Fruit fly (Drosophila melanogaster) whole organism, pupa: ENCODE data around the gene CG8132.

ENCODE experiments used
- CG10348 ChIP-seq: fragments of 200-800 bp; sonication (Bioruptor generic); IDR thresholded peaks from 2 replicates; pipeline ENCODE4 v1.3.6; 2022; ENCODE audit warnings: missing biosample characterization, missing genetic modification characterization
- CG12605 ChIP-seq: fragments of 200-800 bp; sonication (Bioruptor generic); IDR thresholded peaks from 2 replicates; pipeline ENCODE4 v1.3.6; 2022; ENCODE audit warnings: missing biosample characterization, missing genetic modification characterization
- CG13204 ChIP-seq: fragments of 200-800 bp; sonication (Bioruptor generic); optimal IDR thresholded peaks from 2 replicates; lab custom pipeline; 2018; ENCODE audit warnings: missing biosample characterization, mild to moderate bottlenecking, missing genetic modification characterization, moderate library complexity
- CG14655 ChIP-seq: fragments of 200-800 bp; sonication (Bioruptor generic); optimal IDR thresholded peaks from 3 replicates; lab custom pipeline; 2017; ENCODE audit warnings: mild to moderate bottlenecking, missing biosample characterization, missing genetic modification reagents, missing genetic modification characterization
- CG15710 ChIP-seq: fragments of 200-800 bp; sonication (Bioruptor generic); optimal IDR thresholded peaks from 2 replicates; lab custom pipeline; 2018; ENCODE audit warnings: missing biosample characterization, mild to moderate bottlenecking, missing genetic modification characterization, moderate library complexity
- CG17806 ChIP-seq: fragments of 200-800 bp; sonication (Bioruptor generic); optimal IDR thresholded peaks from 2 replicates; lab custom pipeline; 2018; ENCODE audit warnings: missing biosample characterization, mild to moderate bottlenecking, missing genetic modification characterization, moderate library complexity
- CG32121 ChIP-seq: fragments of 200-800 bp; sonication (Bioruptor generic); IDR thresholded peaks from 2 replicates; pipeline ENCODE4 v1.3.6; 2022; ENCODE audit warnings: missing biosample characterization, missing genetic modification characterization
- CG34367 ChIP-seq: fragments of 200-800 bp; sonication (Bioruptor generic); optimal IDR thresholded peaks from 2 replicates; lab custom pipeline; 2018; ENCODE audit warnings: missing biosample characterization, mild to moderate bottlenecking, missing genetic modification characterization
- CG4496 ChIP-seq: fragments of 200-800 bp; sonication (Bioruptor generic); IDR thresholded peaks from 3 replicates; pipeline ENCODE4 v1.3.6; 2022; ENCODE audit warnings: missing biosample characterization, missing genetic modification characterization
- CG8159 ChIP-seq: fragments of 200-800 bp; sonication (Bioruptor generic); optimal IDR thresholded peaks from 3 replicates; lab custom pipeline; 2018; ENCODE audit warnings: missing biosample characterization, mild to moderate bottlenecking, missing genetic modification characterization, moderate library complexity
- CG8301 ChIP-seq: fragments of 200-800 bp; sonication (Bioruptor generic); optimal IDR thresholded peaks from 2 replicates; lab custom pipeline; 2018; ENCODE audit warnings: missing biosample characterization, mild to moderate bottlenecking, missing genetic modification characterization
- CG9948 ChIP-seq: fragments of 200-800 bp; sonication (Bioruptor generic); optimal IDR thresholded peaks from 2 replicates; lab custom pipeline; 2018; ENCODE audit warnings: missing biosample characterization, mild to moderate bottlenecking, missing genetic modification characterization, moderate library complexity
- D1 ChIP-seq: fragments of 200-800 bp; sonication (Bioruptor generic); optimal IDR thresholded peaks from 2 replicates; lab custom pipeline; 2018; ENCODE audit warnings: missing biosample characterization, mild to moderate bottlenecking, missing genetic modification characterization, moderate library complexity
- EcR ChIP-seq: fragments of 200-800 bp; sonication (Bioruptor generic); optimal IDR thresholded peaks from 3 replicates; lab custom pipeline; 2019; ENCODE audit warnings: missing biosample characterization, missing genetic modification characterization, mild to moderate bottlenecking, moderate library complexity, missing genetic modification reagents
- Ets98B ChIP-seq: fragments of 200-800 bp; sonication (Bioruptor generic); IDR thresholded peaks from 2 replicates; pipeline ENCODE4 v1.3.6; 2022; ENCODE audit warnings: missing biosample characterization, missing genetic modification characterization
- Pif1A ChIP-seq: fragments of 200-800 bp; sonication (Bioruptor generic); optimal IDR thresholded peaks from 3 replicates; lab custom pipeline; 2016; ENCODE audit warnings: missing biosample characterization, missing genetic modification characterization
- Pif1B ChIP-seq: fragments of 200-800 bp; sonication (Bioruptor generic); optimal IDR thresholded peaks from 3 replicates; lab custom pipeline; 2016; ENCODE audit warnings: missing biosample characterization, missing genetic modification characterization
- Snoo ChIP-seq: fragments of 200-800 bp; sonication (Bioruptor generic); optimal IDR thresholded peaks from 3 replicates; lab custom pipeline; 2017; ENCODE audit warnings: missing biosample characterization, mild to moderate bottlenecking, missing genetic modification characterization, inconsistent platforms
- fd96Ca ChIP-seq: fragments of 200-800 bp; sonication (Bioruptor generic); IDR thresholded peaks from 3 replicates; pipeline ENCODE4 v1.3.6; 2022; ENCODE audit warnings: missing biosample characterization, missing genetic modification characterization
- gl ChIP-seq: fragments of 200-800 bp; sonication (Bioruptor generic); optimal IDR thresholded peaks from 2 replicates; lab custom pipeline; 2018; ENCODE audit warnings: missing biosample characterization, mild to moderate bottlenecking, missing genetic modification characterization
- rn ChIP-seq: fragments of 200-800 bp; sonication (Bioruptor generic); IDR thresholded peaks from 2 replicates; pipeline ENCODE4 v1.3.6; 2022; ENCODE audit warnings: missing biosample characterization, missing genetic modification characterization

CG8132 gene

dm6 chr3R:9401127-9401603, at the start of gene CG8132, which contains the start of gene RpL34b:
Gene CG8132 (plus strand): TSS chr3R:9401495.
Gene RpL34b (minus strand): TSS chr3R:9401226.
- TF ChIP-seq rn (GFP tag; lab: Robert Waterston, UW) (peak; percentile 86), CG9948 (peak; percentile 81), CG14655 (no peak), CG8159 (tag; lab: Kevin White, UChicago) (peak; percentile 90), D1 (tag; lab: Kevin White, UChicago) (no peak), CG32121 (peak; percentile 95), CG12605 (GFP tag; lab: Robert Waterston, UW) (peak; percentile 89), Pif1B (GFP tag; lab: Kevin White, UChicago) (no peak), CG13204 (GFP tag; lab: Kevin White, UChicago) (no peak), Snoo (tag; lab: Kevin White, UChicago) (peak; percentile 91), CG4496 (GFP tag; lab: Robert Waterston, UW) (peak; percentile 95), EcR (GFP tag; lab: Kevin White, UChicago) (peak; percentile 32), CG10348 (GFP tag; lab: Robert Waterston, UW) (peak; percentile 41; the same call in 1 of the 2 replicates), fd96Ca (GFP tag; lab: Robert Waterston, UW) (peak; percentile 77; the same call in 2 of the 3 replicates), CG34367 (tag; lab: Kevin White, UChicago) (peak; percentile 81), Ets98B (GFP tag; lab: Robert Waterston, UW) (peak; percentile 93), CG8301 (no peak), Pif1A (GFP tag; lab: Kevin White, UChicago) (no peak), CG15710 (tag; lab: Kevin White, UChicago) (peak; percentile 90), gl (tag; lab: Kevin White, UChicago) (peak; percentile 75), CG17806 (tag; lab: Kevin White, UChicago) (peak; percentile 84)

dm6 chr3R:9352595-9353275, 48.6 kb upstream of the CG8132 start:
- TF ChIP-seq EcR (GFP tag; lab: Kevin White, UChicago) (peak; percentile 58), CG15710 (tag; lab: Kevin White, UChicago) (no peak)

DNA sequence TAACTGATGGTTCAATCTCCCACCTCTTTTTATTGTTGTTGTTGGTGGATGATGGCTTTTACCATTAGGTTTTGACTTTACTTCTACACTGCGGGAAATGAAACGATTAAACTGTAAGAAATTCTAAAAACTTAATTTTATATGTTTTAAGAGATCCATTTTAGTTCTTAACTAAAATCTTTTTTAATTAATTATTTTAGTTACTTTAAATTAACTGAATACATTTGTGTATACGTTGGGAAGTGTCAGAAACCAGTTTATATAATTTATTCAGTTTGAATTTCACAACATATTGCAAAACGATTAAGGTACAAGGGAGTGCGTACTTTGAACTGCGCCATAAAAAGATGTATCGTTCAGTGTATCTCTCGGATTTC, 48.0 kb upstream of the CG8132 start:
- TF ChIP-seq CG4496 (GFP tag; lab: Robert Waterston, UW), result no peak
- no peak for TF ChIP-seq CG13204 (GFP tag; lab: Kevin White, UChicago)
- no peak for TF ChIP-seq EcR (GFP tag; lab: Kevin White, UChicago)
- peak; percentile 75 for TF ChIP-seq Pif1B (GFP tag; lab: Kevin White, UChicago)
- no peak for TF ChIP-seq CG12605 (GFP tag; lab: Robert Waterston, UW)
- TF ChIP-seq D1 (tag; lab: Kevin White, UChicago), result peak; percentile 89
- TF ChIP-seq fd96Ca (GFP tag; lab: Robert Waterston, UW), result no peak
- peak; percentile 90 for TF ChIP-seq CG9948
- TF ChIP-seq CG14655, result peak; percentile 94
- peak; percentile 85 for TF ChIP-seq CG17806 (tag; lab: Kevin White, UChicago)
- TF ChIP-seq Ets98B (GFP tag; lab: Robert Waterston, UW), result no peak
- TF ChIP-seq Pif1A (GFP tag; lab: Kevin White, UChicago), result peak; percentile 83
- peak; percentile 84 for TF ChIP-seq Snoo (tag; lab: Kevin White, UChicago)
- TF ChIP-seq gl (tag; lab: Kevin White, UChicago), result no peak
- TF ChIP-seq CG8159 (tag; lab: Kevin White, UChicago), result peak; percentile 93
- peak; percentile 79 for TF ChIP-seq CG34367 (tag; lab: Kevin White, UChicago)
- TF ChIP-seq CG8301, result peak; percentile 93
- no peak for TF ChIP-seq CG10348 (GFP tag; lab: Robert Waterston, UW)
- peak; percentile 82 for TF ChIP-seq CG15710 (tag; lab: Kevin White, UChicago)
- no peak for TF ChIP-seq CG32121
- TF ChIP-seq, all 21 proteins: peak for 11

DNA sequence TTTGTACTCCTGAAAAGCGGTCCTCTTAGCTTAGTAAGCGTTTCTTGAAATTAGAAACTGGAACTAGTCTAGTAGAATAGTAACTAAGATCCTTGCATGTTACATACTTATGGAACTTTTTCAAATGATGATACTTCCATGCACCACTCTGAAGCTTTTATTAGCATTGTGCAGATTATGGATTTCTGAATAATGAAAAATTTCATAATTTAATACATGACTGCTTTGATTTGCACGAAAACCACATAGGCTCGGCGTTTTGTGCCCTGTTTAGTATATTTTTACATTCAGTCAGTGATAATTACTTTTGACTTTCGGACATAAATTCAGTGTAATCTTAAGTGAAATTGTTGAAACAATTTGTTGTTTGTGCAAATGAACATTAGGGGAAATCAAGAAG, 46.1 kb upstream of the CG8132 start, which contains the start of gene CG43675:
TSS of gene CG43675 (plus strand) at position 301 of the 400 bp plus-strand sequence.
- no peak for TF ChIP-seq CG32121
- TF ChIP-seq Pif1A (GFP tag; lab: Kevin White, UChicago), result no peak
- TF ChIP-seq Ets98B (GFP tag; lab: Robert Waterston, UW), result no peak
- no peak for TF ChIP-seq CG9948
- no peak for TF ChIP-seq rn (GFP tag; lab: Robert Waterston, UW)
- TF ChIP-seq D1 (tag; lab: Kevin White, UChicago), result no peak
- no peak for TF ChIP-seq CG17806 (tag; lab: Kevin White, UChicago)
- no peak for TF ChIP-seq Snoo (tag; lab: Kevin White, UChicago)
- no peak for TF ChIP-seq fd96Ca (GFP tag; lab: Robert Waterston, UW)
- TF ChIP-seq CG14655, result no peak
- TF ChIP-seq CG8301, result no peak
- TF ChIP-seq CG34367 (tag; lab: Kevin White, UChicago), result no peak
- TF ChIP-seq CG4496 (GFP tag; lab: Robert Waterston, UW), result no peak
- TF ChIP-seq gl (tag; lab: Kevin White, UChicago), result no peak
- TF ChIP-seq CG10348 (GFP tag; lab: Robert Waterston, UW), result no peak

dm6 chr3R:9359393-9359792, 41.9 kb upstream of the CG8132 start:
- TF ChIP-seq EcR (GFP tag; lab: Kevin White, UChicago) (no peak), CG4496 (GFP tag; lab: Robert Waterston, UW) (no peak), CG10348 (GFP tag; lab: Robert Waterston, UW) (no peak), CG8301 (no peak), Pif1B (GFP tag; lab: Kevin White, UChicago) (no peak), CG8159 (tag; lab: Kevin White, UChicago) (no peak), gl (tag; lab: Kevin White, UChicago) (no peak), CG34367 (tag; lab: Kevin White, UChicago) (no peak), CG13204 (GFP tag; lab: Kevin White, UChicago) (no peak), CG17806 (tag; lab: Kevin White, UChicago) (no peak), CG12605 (GFP tag; lab: Robert Waterston, UW) (no peak), CG14655 (no peak), fd96Ca (GFP tag; lab: Robert Waterston, UW) (no peak), CG15710 (tag; lab: Kevin White, UChicago) (no peak), Snoo (tag; lab: Kevin White, UChicago) (no peak), D1 (tag; lab: Kevin White, UChicago) (no peak), CG9948 (no peak)
